Fruit fly (Drosophila melanogaster): Measurements from ENCODE around the gene dbr.

Gene dbr

DNA sequence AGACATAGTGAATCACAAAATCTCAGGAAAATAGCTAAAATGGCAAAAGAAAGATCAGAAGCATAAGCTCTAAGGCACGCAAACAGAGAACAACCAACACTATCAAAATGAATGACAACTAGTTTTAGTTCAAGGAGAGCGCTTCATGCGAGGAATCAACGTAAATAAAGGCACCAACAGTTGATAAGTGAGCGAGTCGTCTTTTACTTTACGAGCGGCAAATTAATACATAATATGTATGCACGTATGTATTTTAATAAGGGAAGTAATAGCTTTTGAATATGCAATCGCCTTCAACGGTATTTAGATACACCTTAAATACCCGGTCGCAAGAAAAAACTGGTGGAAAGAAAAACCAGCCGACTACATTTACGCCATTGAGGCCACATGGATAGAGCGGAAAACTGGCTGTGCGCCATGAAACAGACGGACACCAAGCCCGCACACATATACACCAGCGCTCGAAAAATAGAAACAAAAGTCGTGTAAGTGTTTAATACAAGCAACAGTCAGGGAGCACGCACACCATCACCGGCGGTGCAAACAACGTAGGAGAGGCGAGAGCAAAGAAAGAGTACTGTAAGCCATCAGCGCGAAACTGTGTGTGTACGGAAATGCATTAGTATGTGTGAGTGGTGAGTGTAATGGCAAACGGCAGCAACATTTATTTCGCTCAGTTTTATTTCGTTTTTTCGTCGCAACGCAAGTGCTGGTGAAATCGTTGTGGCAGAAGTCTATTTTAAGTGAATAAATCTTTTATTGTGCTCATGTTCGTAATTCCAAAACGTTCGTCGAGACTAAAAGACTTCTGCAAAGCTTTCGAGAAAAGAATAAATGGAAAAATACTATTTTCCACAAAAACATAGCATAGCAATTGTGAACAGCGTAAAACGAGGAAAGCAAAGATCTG, at the start of gene dbr:
Gene dbr (plus strand): TSS at position 114 of the 910 bp plus-strand sequence.
- TF ChIP-seq psq (optimal IDR thresholded peaks at IDR 0.05), result no peak
- no peak for TF ChIP-seq h (optimal IDR thresholded peaks at IDR 0.05)
- TF ChIP-seq insv (optimal IDR thresholded peaks at IDR 0.05), result no peak
- no peak for TF ChIP-seq Myc (optimal IDR thresholded peaks at IDR 0.05)
- TF ChIP-seq ttk (optimal IDR thresholded peaks at IDR 0.05), result no peak

- TF ChIP-seq ttk (optimal IDR thresholded peaks at IDR 0.05), result no peak
- no peak for TF ChIP-seq psq (optimal IDR thresholded peaks at IDR 0.05)
- TF ChIP-seq Myc (optimal IDR thresholded peaks at IDR 0.05), result no peak
- TF ChIP-seq h (optimal IDR thresholded peaks at IDR 0.05), result no peak
Observed at dm6 chr2L:21587-21986, 44.7 kb upstream of the dbr start.

dm6 chr2L:25055-25454, 41.2 kb upstream of the dbr start, which contains the start of gene Ir21a:
Ir21a (minus strand) TSS chr2L:25155.
- TF ChIP-seq Sin3A (optimal IDR thresholded peaks at IDR 0.05) (no peak), h (optimal IDR thresholded peaks at IDR 0.05) (no peak)

- no peak for TF ChIP-seq Myc (optimal IDR thresholded peaks at IDR 0.05)
- no peak for TF ChIP-seq psq (optimal IDR thresholded peaks at IDR 0.05)
- TF ChIP-seq h (optimal IDR thresholded peaks at IDR 0.05), result no peak
- TF ChIP-seq Sin3A (optimal IDR thresholded peaks at IDR 0.05), result no peak
- TF ChIP-seq ttk (optimal IDR thresholded peaks at IDR 0.05), result no peak
- no peak for TF ChIP-seq insv (optimal IDR thresholded peaks at IDR 0.05)
Observed at dm6 chr2L:34054-34453, 32.2 kb upstream of the dbr start.

- no peak for TF ChIP-seq Sin3A (optimal IDR thresholded peaks at IDR 0.05)
- no peak for TF ChIP-seq h (optimal IDR thresholded peaks at IDR 0.05)
- TF ChIP-seq Myc (optimal IDR thresholded peaks at IDR 0.05), result no peak
- no peak for TF ChIP-seq insv (optimal IDR thresholded peaks at IDR 0.05)
- TF ChIP-seq ttk (optimal IDR thresholded peaks at IDR 0.05), result no peak
- TF ChIP-seq psq (optimal IDR thresholded peaks at IDR 0.05), result no peak
Observed at dm6 chr2L:35452-35851, 30.8 kb upstream of the dbr start.

DNA sequence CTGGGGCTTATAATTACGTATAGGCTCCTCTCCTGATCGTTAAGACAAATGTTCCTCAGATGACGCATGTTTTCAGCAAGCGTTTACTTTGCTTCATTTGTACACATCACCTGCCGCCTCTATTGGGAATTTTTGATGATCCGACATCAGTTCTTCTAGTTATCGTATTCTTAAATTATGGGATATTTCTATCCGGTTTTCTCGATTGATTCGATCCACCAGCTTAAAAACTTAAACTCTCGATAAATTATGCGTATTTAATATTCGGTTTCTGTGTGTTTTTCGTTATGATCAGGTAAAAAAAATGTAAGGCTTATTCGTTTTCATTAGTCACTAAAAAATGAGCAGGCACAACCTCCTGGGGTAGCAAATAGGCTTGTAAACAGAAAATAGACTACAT, 13.2 kb upstream of the dbr start:
- TF ChIP-seq Sin3A (optimal IDR thresholded peaks at IDR 0.05), result no peak
- TF ChIP-seq insv (optimal IDR thresholded peaks at IDR 0.05), result no peak
- no peak for TF ChIP-seq h (optimal IDR thresholded peaks at IDR 0.05)

DNA sequence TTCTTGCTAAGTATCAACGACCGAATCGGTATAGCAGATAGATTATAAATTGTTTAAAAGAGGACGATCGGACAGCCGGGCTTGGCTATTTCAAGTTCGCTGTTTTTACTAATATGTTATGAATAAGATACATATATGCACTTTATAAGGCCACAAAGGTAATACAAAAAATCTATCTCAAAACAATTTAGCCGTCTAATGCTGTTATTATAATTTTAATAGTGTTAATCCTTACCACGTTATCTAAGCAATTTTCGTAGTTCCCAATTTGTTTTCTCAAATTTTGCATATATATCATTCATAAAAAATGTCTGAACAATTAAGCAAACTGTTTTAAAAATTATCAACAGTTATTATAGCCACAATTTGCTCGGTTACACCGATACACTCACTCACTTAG, 9.4 kb upstream of the dbr start:
- TF ChIP-seq insv (optimal IDR thresholded peaks at IDR 0.05), result no peak
- TF ChIP-seq psq (optimal IDR thresholded peaks at IDR 0.05), result no peak
- TF ChIP-seq h (optimal IDR thresholded peaks at IDR 0.05), result no peak
- no peak for TF ChIP-seq Myc (optimal IDR thresholded peaks at IDR 0.05)
- TF ChIP-seq Sin3A (optimal IDR thresholded peaks at IDR 0.05), result no peak
- TF ChIP-seq ttk (optimal IDR thresholded peaks at IDR 0.05), result no peak

- no peak for TF ChIP-seq Sin3A (optimal IDR thresholded peaks at IDR 0.05)
- no peak for TF ChIP-seq h (optimal IDR thresholded peaks at IDR 0.05)
- no peak for TF ChIP-seq insv (optimal IDR thresholded peaks at IDR 0.05)
- no peak for TF ChIP-seq ttk (optimal IDR thresholded peaks at IDR 0.05)
- TF ChIP-seq Myc (optimal IDR thresholded peaks at IDR 0.05), result no peak
- TF ChIP-seq psq (optimal IDR thresholded peaks at IDR 0.05), result no peak
Observed at dm6 chr2L:59058-59603, 7.2 kb upstream of the dbr start.

DNA sequence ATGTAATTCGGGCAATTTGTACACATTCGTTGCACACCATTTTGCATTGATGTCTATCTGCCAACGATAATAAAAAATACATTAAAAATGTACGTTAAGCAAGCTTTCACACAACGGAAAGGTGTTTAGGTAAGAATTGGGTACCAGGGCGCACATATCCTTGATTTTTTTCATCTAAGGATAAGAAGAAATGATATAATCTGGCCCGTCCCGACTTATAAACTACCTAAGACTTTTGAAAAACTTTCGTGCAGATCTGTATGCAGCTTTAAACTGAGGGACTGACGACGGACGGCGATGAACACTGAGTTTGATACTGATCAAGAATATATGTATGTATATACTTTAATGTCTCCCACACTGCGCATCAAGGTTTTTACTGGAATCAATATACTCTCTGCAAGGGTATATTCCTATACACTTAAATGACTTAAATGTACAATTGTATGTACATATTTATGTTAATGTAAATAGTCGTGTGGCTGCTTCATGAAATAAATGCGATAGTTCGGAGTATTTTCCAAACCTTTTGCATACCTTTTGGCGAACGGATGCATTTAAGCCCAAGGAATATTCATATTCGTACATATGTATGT, 830 bp upstream of the dbr start, which contains the start of gene Cda5:
Gene Cda5 (minus strand): TSS at position 51 of the 596 bp plus-strand sequence.
- TF ChIP-seq Myc (optimal IDR thresholded peaks at IDR 0.05), result no peak
- no peak for TF ChIP-seq h (optimal IDR thresholded peaks at IDR 0.05)
- TF ChIP-seq Sin3A (optimal IDR thresholded peaks at IDR 0.05), result no peak
- TF ChIP-seq insv (optimal IDR thresholded peaks at IDR 0.05), result no peak
- TF ChIP-seq ttk (optimal IDR thresholded peaks at IDR 0.05), result no peak
- no peak for TF ChIP-seq psq (optimal IDR thresholded peaks at IDR 0.05)

dm6 chr2L:67279-67657, 986 bp downstream of the dbr start:
- TF ChIP-seq h (optimal IDR thresholded peaks at IDR 0.05) (no peak), ttk (optimal IDR thresholded peaks at IDR 0.05) (no peak), insv (optimal IDR thresholded peaks at IDR 0.05) (no peak), psq (optimal IDR thresholded peaks at IDR 0.05) (no peak), Myc (optimal IDR thresholded peaks at IDR 0.05) (no peak), Sin3A (optimal IDR thresholded peaks at IDR 0.05) (no peak)

- no peak for TF ChIP-seq h (optimal IDR thresholded peaks at IDR 0.05)
- TF ChIP-seq insv (optimal IDR thresholded peaks at IDR 0.05), result no peak
- TF ChIP-seq psq (optimal IDR thresholded peaks at IDR 0.05), result no peak
- TF ChIP-seq ttk (optimal IDR thresholded peaks at IDR 0.05), result no peak
- no peak for TF ChIP-seq Sin3A (optimal IDR thresholded peaks at IDR 0.05)
- TF ChIP-seq Myc (optimal IDR thresholded peaks at IDR 0.05), result no peak
Observed at dm6 chr2L:69560-69959, 3.3 kb downstream of the dbr start.

- TF ChIP-seq ttk (optimal IDR thresholded peaks at IDR 0.05) (no peak), psq (optimal IDR thresholded peaks at IDR 0.05) (no peak), insv (optimal IDR thresholded peaks at IDR 0.05) (no peak), Sin3A (optimal IDR thresholded peaks at IDR 0.05) (no peak), h (optimal IDR thresholded peaks at IDR 0.05) (no peak), Myc (optimal IDR thresholded peaks at IDR 0.05) (no peak)
Observed at dm6 chr2L:71457-71856, 5.2 kb downstream of the dbr start, which contains the start of gene galectin. galectin (plus strand) TSS chr2L:71757.
